Worm (Caenorhabditis elegans) whole organism, L4 larva: ENCODE results near the gene Y55F3C.17.

Experiments used
- Y5F2A.4 ChIP-seq: fragments of 200-800 bp; sonication (Bioruptor generic); optimal IDR thresholded peaks from 2 replicates; lab custom pipeline; 2018; ENCODE audit warnings: mild to moderate bottlenecking, missing genetic modification characterization, missing compliant biosample characterization
- ZK337.2 ChIP-seq: fragments of 200-800 bp; sonication (Bioruptor generic); IDR thresholded peaks from 2 replicates; pipeline ENCODE4 v1.3.6; 2022; ENCODE audit warnings: missing genetic modification reagents, missing genetic modification characterization, missing compliant biosample characterization
- aha-1 ChIP-seq: fragments of 150-350 bp; peaks from one replicate; lab custom pipeline; 2014; ENCODE audit warnings: missing biosample characterization, missing genetic modification characterization
- hmg-1.1 ChIP-seq: fragments of 200-800 bp; sonication (Bioruptor generic); IDR thresholded peaks from 2 replicates; pipeline ENCODE4 v1.3.6; 2022; ENCODE audit warnings: missing genetic modification reagents, missing genetic modification characterization, missing compliant biosample characterization
- mdt-29 ChIP-seq: fragments of 200-800 bp; sonication (Bioruptor generic); IDR thresholded peaks from 2 replicates; pipeline ENCODE4 v1.3.6; 2022; ENCODE audit warnings: missing genetic modification reagents, missing genetic modification characterization, missing compliant biosample characterization
- nhr-6 ChIP-seq: fragments of 150-350 bp; optimal IDR thresholded peaks from 2 replicates; lab custom pipeline; 2014; ENCODE audit warnings: missing biosample characterization, missing genetic modification characterization
- skn-1 ChIP-seq: fragments of 150-350 bp; optimal IDR thresholded peaks from 2 replicates; lab custom pipeline; 2014; ENCODE audit warnings: missing biosample characterization, missing genetic modification characterization
- unc-62 ChIP-seq, 3 experiments: fragments of 150-350 bp in 1 of 3; sonication (generic microtip); optimal IDR thresholded peaks in 2 of 3; peaks in 1 of 3; 1 replicate in 1 of 3; 2 replicates in 2 of 3; lab custom pipeline; 2014 to 2017; ENCODE audit warnings: missing biosample characterization in 3 of 3, missing genetic modification characterization in 3 of 3, missing genetic modification reagents in 3 of 3, missing genotype in 1 of 3

Y55F3C.17 gene

DNA sequence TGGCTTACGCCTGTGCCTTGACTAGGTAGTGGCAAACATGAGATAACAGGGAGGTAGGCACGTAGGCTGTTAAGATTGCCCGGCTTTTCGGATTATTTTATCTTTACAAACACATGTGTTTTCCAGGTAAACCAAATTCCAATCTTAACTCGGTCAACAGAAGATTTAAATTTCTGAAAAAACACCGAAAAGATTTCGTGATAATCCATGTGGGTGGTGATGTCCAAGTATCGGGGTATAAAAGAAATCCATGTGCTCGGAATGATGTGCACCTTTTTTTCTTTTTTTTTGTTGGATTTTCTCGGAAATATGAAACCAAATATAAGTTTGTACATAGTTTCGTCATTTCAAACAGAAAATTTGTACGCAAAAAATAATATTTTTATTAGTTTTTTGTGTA is 54.7 kb downstream of the Y55F3C.17 start:
- TF ChIP-seq nhr-6 (tag; lab: Kevin White, UChicago) (no peak), Y5F2A.4 (GFP tag; lab: Kevin White, UChicago) (no peak), skn-1 (tag; lab: Kevin White, UChicago) (no peak), hmg-1.1 (no peak), ZK337.2 (GFP tag; lab: Robert Waterston, UW) (no peak)
- TF ChIP-seq, all 104 proteins: peak for 0

DNA sequence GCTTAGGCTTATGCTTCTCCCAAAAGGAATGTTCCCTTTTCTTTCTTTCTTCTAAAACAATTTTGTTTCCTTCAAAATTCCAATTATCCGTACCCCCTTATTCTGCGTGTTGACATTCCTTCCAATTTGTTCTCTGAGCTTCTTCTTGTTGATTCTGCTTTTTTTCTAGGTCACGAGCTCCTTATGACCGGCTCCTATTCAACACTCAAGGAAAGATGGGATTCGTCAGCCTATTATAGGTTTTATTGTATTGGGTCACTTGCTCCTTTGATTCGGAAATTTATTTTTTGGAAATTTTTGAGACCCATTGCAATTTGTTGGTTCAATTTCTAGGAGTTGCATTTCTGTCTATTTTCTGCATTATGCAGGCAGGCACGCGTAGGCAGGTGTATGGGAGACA is 59.0 kb downstream of the Y55F3C.17 start:
- TF ChIP-seq aha-1 (tag; lab: Kevin White, UChicago) = peak; percentile 72
- no peak for TF ChIP-seq mdt-29 (GFP tag; lab: Robert Waterston, UW)
- TF ChIP-seq unc-62 (GFP tag; optimal IDR thresholded peaks at IDR 0.05 in 1 of 2; lab: Kevin White, UChicago) = peak in 1 of 2 experiments; percentile 42
- no peak for TF ChIP-seq unc-62 (tag; optimal IDR thresholded peaks at IDR 0.05; lab: Kevin White, UChicago)
